Worm (Caenorhabditis elegans) whole organism, L3 larva: ENCODE data around the gene scly-1.

Source experiments
- R02D3.7 ChIP-seq: fragments of 150-350 bp; optimal IDR thresholded peaks from 2 replicates; lab custom pipeline; 2014; ENCODE audit warnings: missing biosample characterization, missing genetic modification characterization
- ceh-28 ChIP-seq: fragments of 150-350 bp; optimal IDR thresholded peaks from 2 replicates; lab custom pipeline; 2014; ENCODE audit warnings: missing biosample characterization, missing genetic modification reagents, missing genetic modification characterization
- fos-1 ChIP-seq: fragments of 150-350 bp; optimal IDR thresholded peaks from 2 replicates; lab custom pipeline; 2014; ENCODE audit warnings: missing biosample characterization, missing genetic modification characterization
- mdl-1 ChIP-seq: fragments of 150-350 bp; optimal IDR thresholded peaks from 2 replicates; lab custom pipeline; 2014; ENCODE audit warnings: missing biosample characterization, missing genetic modification characterization
- unc-62 ChIP-seq: fragments of 150-350 bp; sonication (generic microtip); optimal IDR thresholded peaks from 4 replicates; lab custom pipeline; 2014; ENCODE audit warnings: missing biosample characterization, missing genetic modification reagents, missing genetic modification characterization
- zag-1 ChIP-seq: fragments of 150-350 bp; optimal IDR thresholded peaks from 2 replicates; lab custom pipeline; 2014; ENCODE audit warnings: missing biosample characterization, missing genetic modification characterization

ce11 chrII:6311459-6311858 lies 30.6 kb upstream of the scly-1 start:
- TF ChIP-seq ceh-28 (tag; lab: Kevin White, UChicago), result no peak
- TF ChIP-seq R02D3.7 (tag; lab: Kevin White, UChicago), result no peak
- TF ChIP-seq mdl-1 (tag; lab: Kevin White, UChicago), result no peak
- no peak for TF ChIP-seq fos-1 (tag; lab: Kevin White, UChicago)
- no peak for TF ChIP-seq zag-1 (tag; lab: Kevin White, UChicago)
- TF ChIP-seq unc-62 (GFP tag; lab: Kevin White, UChicago), result no peak
